Fruit fly (Drosophila melanogaster) whole organism, embryonic: Measurements from ENCODE around the gene Mst36Fb.

Experiments
- CG10366 ChIP-seq: fragments of 200-800 bp; sonication (Bioruptor generic); IDR thresholded peaks from 2 replicates; pipeline ENCODE4 v1.3.6; 2022; ENCODE audit warnings: missing biosample characterization, missing genetic modification characterization
- CG10543 ChIP-seq: fragments of 200-800 bp; sonication (Bioruptor generic); optimal IDR thresholded peaks from 3 replicates; lab custom pipeline; 2017; ENCODE audit warnings: missing biosample characterization, mild to moderate bottlenecking, missing genetic modification characterization, moderate library complexity
- CG10654 ChIP-seq: fragments of 200-800 bp; sonication (Bioruptor generic); optimal IDR thresholded peaks from 2 replicates; lab custom pipeline; 2016; ENCODE audit warnings: missing biosample characterization, missing genetic modification characterization
- CG10959 ChIP-seq: fragments of 200-800 bp; sonication (Bioruptor generic); IDR thresholded peaks from 2 replicates; pipeline ENCODE4 v1.3.6; 2022; ENCODE audit warnings: missing biosample characterization, missing genetic modification characterization
- CG1603 ChIP-seq: fragments of 200-800 bp; sonication (Bioruptor generic); optimal IDR thresholded peaks from 2 replicates; lab custom pipeline; 2019; ENCODE audit warnings: missing biosample characterization, mild to moderate bottlenecking, missing genetic modification characterization, moderate library complexity
- CG18262 ChIP-seq: fragments of 200-800 bp; optimal IDR thresholded peaks from 3 replicates; lab custom pipeline; 2019; ENCODE audit warnings: missing biosample characterization, mild to moderate bottlenecking, missing genetic modification characterization, moderate library complexity
- CG3065 ChIP-seq: fragments of 200-800 bp; sonication (Bioruptor generic); optimal IDR thresholded peaks from 2 replicates; lab custom pipeline; 2016; ENCODE audit warnings: missing biosample characterization, missing genetic modification characterization
- CG32532 ChIP-seq: fragments of 200-800 bp; sonication (Bioruptor generic); IDR thresholded peaks from 2 replicates; pipeline ENCODE4 v1.3.6; 2022; ENCODE audit warnings: missing biosample characterization, missing genetic modification characterization
- CG32767 ChIP-seq: fragments of 200-800 bp; sonication (Bioruptor generic); IDR thresholded peaks from 2 replicates; pipeline ENCODE4 v1.3.6; 2022; ENCODE audit warnings: missing biosample characterization, missing genetic modification characterization
- CG3281 ChIP-seq: fragments of 200-800 bp; sonication (Bioruptor generic); optimal IDR thresholded peaks from 3 replicates; lab custom pipeline; 2017; ENCODE audit warnings: missing biosample characterization, mild to moderate bottlenecking, missing genetic modification characterization
- CG34224 ChIP-seq: fragments of 200-800 bp; sonication (Bioruptor generic); IDR thresholded peaks from 3 replicates; pipeline ENCODE4 v1.3.6; 2022; ENCODE audit warnings: missing biosample characterization, missing genetic modification characterization; ENCODE audit not compliant: partially characterized antibody
- CG3995 ChIP-seq: fragments of 200-800 bp; sonication (Bioruptor generic); optimal IDR thresholded peaks from 3 replicates; lab custom pipeline; 2016; ENCODE audit warnings: missing biosample characterization, missing genetic modification characterization
- CG43689 ChIP-seq: fragments of 200-800 bp; sonication (Bioruptor generic); IDR thresholded peaks from 2 replicates; pipeline ENCODE4 v1.3.6; 2022; ENCODE audit warnings: missing biosample characterization, missing genetic modification characterization
- CG7271 ChIP-seq: fragments of 200-800 bp; sonication (Bioruptor generic); optimal IDR thresholded peaks from 2 replicates; lab custom pipeline; 2018; ENCODE audit warnings: missing biosample characterization, mild to moderate bottlenecking, missing genetic modification characterization, moderate library complexity
- CG7928 ChIP-seq: fragments of 200-800 bp; sonication (Bioruptor generic); optimal IDR thresholded peaks from 2 replicates; lab custom pipeline; 2017; ENCODE audit warnings: missing biosample characterization, mild to moderate bottlenecking, missing genetic modification characterization
- CG8359 ChIP-seq: fragments of 200-800 bp; sonication (Bioruptor generic); optimal IDR thresholded peaks from 2 replicates; lab custom pipeline; 2017; ENCODE audit warnings: missing biosample characterization, mild to moderate bottlenecking, missing genetic modification characterization, borderline replicate concordance
- CG9437 ChIP-seq: fragments of 200-800 bp; sonication (Bioruptor generic); optimal IDR thresholded peaks from 2 replicates; lab custom pipeline; 2018; ENCODE audit warnings: missing biosample characterization, mild to moderate bottlenecking, missing genetic modification characterization
- CG9817 ChIP-seq: fragments of 200-800 bp; sonication (Bioruptor generic); optimal IDR thresholded peaks from 2 replicates; lab custom pipeline; 2018; ENCODE audit warnings: missing biosample characterization, mild to moderate bottlenecking, missing genetic modification characterization, moderate library complexity
- CG9876 ChIP-seq: fragments of 200-800 bp; sonication (Bioruptor generic); optimal IDR thresholded peaks from 2 replicates; lab custom pipeline; 2016; ENCODE audit warnings: missing biosample characterization, missing genetic modification characterization
- D19A ChIP-seq: fragments of 200-800 bp; optimal IDR thresholded peaks from 3 replicates; lab custom pipeline; 2019; ENCODE audit warnings: missing biosample characterization, mild to moderate bottlenecking, missing genetic modification characterization, moderate library complexity
- Dad ChIP-seq: fragments of 200-800 bp; sonication (Bioruptor generic); optimal IDR thresholded peaks from 3 replicates; lab custom pipeline; 2016; ENCODE audit warnings: missing biosample characterization, missing genetic modification characterization
- Dll ChIP-seq: fragments of 200-800 bp; sonication (Bioruptor generic); IDR thresholded peaks from 4 replicates; pipeline ENCODE4 v1.3.6; 2022; ENCODE audit warnings: missing biosample characterization, missing genetic modification characterization; ENCODE audit not compliant: partially characterized antibody
- H2.0 ChIP-seq: fragments of 200-800 bp; sonication (Bioruptor generic); IDR thresholded peaks from 2 replicates; pipeline ENCODE4 v1.3.6; 2022; ENCODE audit warnings: missing biosample characterization, missing genetic modification characterization
- HLH4C ChIP-seq: fragments of 200-800 bp; sonication (Bioruptor generic); IDR thresholded peaks from 3 replicates; pipeline ENCODE4 v1.3.6; 2022; ENCODE audit warnings: missing biosample characterization, missing genetic modification characterization; ENCODE audit not compliant: partially characterized antibody
- Hr51 ChIP-seq, 2 experiments: fragments of 200-800 bp; sonication (Bioruptor generic); optimal IDR thresholded peaks; 2 replicates in 1 of 2; 3 replicates in 1 of 2; lab custom pipeline; 2016 to 2018; ENCODE audit warnings: missing biosample characterization in 2 of 2, missing genetic modification characterization in 2 of 2, mild to moderate bottlenecking in 1 of 2, moderate library complexity in 1 of 2
- NFAT ChIP-seq: fragments of 200-800 bp; sonication (Bioruptor generic); IDR thresholded peaks from 2 replicates; pipeline ENCODE4 v1.3.6; 2022; ENCODE audit warnings: missing biosample characterization, missing genetic modification characterization
- Trl ChIP-seq, 3 experiments: fragments of >200 bp in 2 of 3; fragments of 200-800 bp in 1 of 3; sonication (Bioruptor generic) in 1 of 3; optimal IDR thresholded peaks; 2 replicates in 1 of 3; 3 replicates in 2 of 3; lab custom pipeline; 2016 to 2017; ENCODE audit warnings: missing biosample characterization in 1 of 3, missing genetic modification characterization in 1 of 3
- az2 ChIP-seq: fragments of 200-800 bp; sonication (Bioruptor generic); optimal IDR thresholded peaks from 3 replicates; lab custom pipeline; 2016; ENCODE audit warnings: missing biosample characterization, missing genetic modification characterization
- bsh ChIP-seq, 2 experiments: fragments of 200-800 bp; sonication (Bioruptor generic); optimal IDR thresholded peaks; 2 replicates each; lab custom pipeline; 2017 to 2018; ENCODE audit warnings: mild to moderate bottlenecking in 2 of 2, missing biosample characterization in 2 of 2, missing genetic modification characterization in 2 of 2, moderate library complexity in 1 of 2
- chm ChIP-seq: fragments of 200-800 bp; sonication (Bioruptor generic); IDR thresholded peaks from 2 replicates; pipeline ENCODE4 v1.3.6; 2022; ENCODE audit warnings: missing biosample characterization, missing genetic modification characterization
- disco-r ChIP-seq: fragments of 200-800 bp; sonication (Bioruptor generic); optimal IDR thresholded peaks from 2 replicates; lab custom pipeline; 2016; ENCODE audit warnings: missing biosample characterization, missing genetic modification characterization
- emc ChIP-seq: fragments of 200-800 bp; sonication (Bioruptor generic); optimal IDR thresholded peaks from 2 replicates; lab custom pipeline; 2016; ENCODE audit warnings: missing biosample characterization, missing genetic modification characterization
- en ChIP-seq: fragments of 200-800 bp; sonication (Bioruptor generic); optimal IDR thresholded peaks from 2 replicates; lab custom pipeline; 2016; ENCODE audit warnings: missing biosample characterization, missing genetic modification characterization
- ftz-f1 ChIP-seq: fragments of 200-800 bp; sonication (Bioruptor generic); optimal IDR thresholded peaks from 2 replicates; lab custom pipeline; 2016; ENCODE audit warnings: missing biosample characterization, missing genetic modification characterization
- grau ChIP-seq: fragments of 200-800 bp; optimal IDR thresholded peaks from 3 replicates; lab custom pipeline; 2019; ENCODE audit warnings: missing biosample characterization, mild to moderate bottlenecking, missing genetic modification characterization, moderate library complexity
- ken ChIP-seq: fragments of 200-800 bp; sonication (Bioruptor generic); IDR thresholded peaks from 3 replicates; pipeline ENCODE4 v1.3.6; 2022; ENCODE audit warnings: missing biosample characterization, missing genetic modification characterization
- lilli ChIP-seq: fragments of 200-800 bp; sonication (Bioruptor generic); optimal IDR thresholded peaks from 3 replicates; lab custom pipeline; 2016; ENCODE audit warnings: missing biosample characterization, missing genetic modification characterization
- nau ChIP-seq: fragments of 200-800 bp; sonication (Bioruptor generic); optimal IDR thresholded peaks from 3 replicates; lab custom pipeline; 2017; ENCODE audit warnings: missing biosample characterization, mild to moderate bottlenecking, missing genetic modification characterization, missing genetic modification reagents
- p53 ChIP-seq: fragments of 200-800 bp; sonication (Bioruptor generic); optimal IDR thresholded peaks from 2 replicates; lab custom pipeline; 2016; ENCODE audit warnings: missing biosample characterization, missing genetic modification characterization
- pros ChIP-seq: fragments of 200-800 bp; sonication (Bioruptor generic); optimal IDR thresholded peaks from 3 replicates; lab custom pipeline; 2019; ENCODE audit warnings: missing biosample characterization, mild to moderate bottlenecking, missing genetic modification characterization, moderate library complexity
- ro ChIP-seq: fragments of 200-800 bp; sonication (Bioruptor generic); IDR thresholded peaks from 2 replicates; pipeline ENCODE4 v1.3.6; 2022; ENCODE audit warnings: missing biosample characterization, missing genetic modification characterization
- scrt ChIP-seq: fragments of 200-800 bp; sonication (Bioruptor generic); optimal IDR thresholded peaks from 2 replicates; lab custom pipeline; 2018; ENCODE audit warnings: missing biosample characterization, mild to moderate bottlenecking, missing genetic modification characterization, moderate library complexity
- sim ChIP-seq: fragments of 200-800 bp; sonication (Bioruptor generic); IDR thresholded peaks from 2 replicates; pipeline ENCODE4 v1.3.6; 2022; ENCODE audit warnings: missing biosample characterization, missing genetic modification characterization
- slp2 ChIP-seq: fragments of 200-800 bp; sonication (Bioruptor generic); optimal IDR thresholded peaks from 2 replicates; lab custom pipeline; 2016; ENCODE audit warnings: missing biosample characterization, missing genetic modification characterization
- tgo ChIP-seq: fragments of 200-800 bp; sonication (Bioruptor generic); IDR thresholded peaks from 3 replicates; pipeline ENCODE4 v1.3.6; 2022; ENCODE audit warnings: missing biosample characterization, missing genetic modification characterization
- tna ChIP-seq: fragments of 200-800 bp; sonication (Bioruptor generic); IDR thresholded peaks from 2 replicates; pipeline ENCODE4 v1.3.6; 2022; ENCODE audit warnings: missing biosample characterization, missing genetic modification characterization; ENCODE audit not compliant: partially characterized antibody
- wdn ChIP-seq: fragments of 200-800 bp; sonication (Bioruptor generic); IDR thresholded peaks from 2 replicates; pipeline ENCODE4 v1.3.6; 2022; ENCODE audit warnings: missing biosample characterization, missing genetic modification characterization

The Mst36Fb gene

DNA sequence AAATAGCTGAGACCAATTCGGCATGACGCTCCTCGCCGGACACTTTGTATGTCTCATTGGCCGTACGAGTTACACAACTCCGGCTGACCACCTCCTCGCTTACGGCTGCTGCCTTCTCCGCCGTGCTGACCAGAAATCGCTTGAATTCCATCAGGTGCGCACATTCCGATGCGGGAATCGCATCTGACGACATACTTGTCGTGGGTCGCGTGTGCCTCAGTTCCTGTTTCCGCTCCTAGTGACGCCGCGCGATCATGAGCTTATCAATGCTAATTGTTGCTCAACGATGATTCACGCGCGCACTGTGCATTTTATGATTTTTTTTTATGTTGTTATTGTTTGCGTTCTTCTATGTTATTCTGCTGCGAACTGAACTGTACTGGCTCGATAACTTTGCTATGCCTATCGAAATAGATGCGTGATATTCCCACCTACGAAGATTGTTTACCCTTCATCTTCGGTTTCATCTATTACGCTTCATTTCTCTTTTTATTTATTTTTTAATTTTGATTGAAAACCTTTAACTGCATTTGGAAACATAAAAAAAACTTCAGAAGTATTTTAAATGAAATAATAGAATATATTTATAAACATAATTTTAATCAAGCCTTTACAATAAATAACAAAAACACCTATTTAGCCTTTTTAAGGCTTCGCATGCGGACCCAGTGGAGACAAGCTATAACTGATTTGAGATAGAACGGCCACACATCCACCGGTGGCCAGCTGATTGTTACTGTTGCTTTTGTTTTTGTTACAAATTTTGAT lies 28.0 kb upstream of the Mst36Fb start, which contains the start of the genes CG10376 and CG10343 (continued):
- TF ChIP-seq CG1603 (peak; percentile 31), H2.0 (GFP tag; lab: Robert Waterston, UW) (peak; percentile 77), scrt (GFP tag; lab: Kevin White, UChicago) (peak; percentile 89), CG9817 (tag; lab: Kevin White, UChicago) (peak; percentile 96), chm (GFP tag; lab: Robert Waterston, UW) (0 out of 2 replicates have a peak, but pooled peaks have one; percentile 26), CG34224 (GFP tag; lab: Robert Waterston, UW) (no peak), CG9437 (peak; percentile 81), nau (GFP tag; lab: Kevin White, UChicago) (no peak), Dad (GFP tag; lab: Kevin White, UChicago) (peak; percentile 54), CG3065 (GFP tag; lab: Kevin White, UChicago) (peak; percentile 65), tna (peak; percentile 35), slp2 (GFP tag; lab: Kevin White, UChicago) (peak; percentile 39), CG32767 (GFP tag; lab: Robert Waterston, UW) (peak; percentile 77; the same call in 1 of the 2 replicates), emc (GFP tag; lab: Kevin White, UChicago) (peak; percentile 16), CG32532 (GFP tag; lab: Robert Waterston, UW) (peak; percentile 90), disco-r (GFP tag; lab: Kevin White, UChicago) (no peak), pros (GFP tag; lab: Kevin White, UChicago) (no peak), CG9876 (GFP tag; lab: Kevin White, UChicago) (peak; percentile 43), grau (tag; lab: Kevin White, UChicago) (peak; percentile 93), en (no peak), sim (GFP tag; lab: Robert Waterston, UW) (0 out of 2 replicates have a peak, but pooled peaks have one; percentile 41), bsh (GFP tag; optimal IDR thresholded peaks at IDR 0.05; lab: Kevin White, UChicago) (peak in 1 of 2 experiments; percentile 85), CG7271 (tag; lab: Kevin White, UChicago) (peak; percentile 66), HLH4C (GFP tag; lab: Robert Waterston, UW) (peak; percentile 67; the same call in 2 of the 3 replicates), wdn (GFP tag; lab: Robert Waterston, UW) (peak; percentile 76), CG7928 (GFP tag; lab: Kevin White, UChicago) (peak; percentile 50), CG10654 (GFP tag; lab: Kevin White, UChicago) (peak; percentile 84), CG3281 (GFP tag; lab: Kevin White, UChicago) (peak; percentile 77), CG8359 (GFP tag; lab: Kevin White, UChicago) (peak; percentile 42), az2 (peak; percentile 88), lilli (GFP tag; lab: Kevin White, UChicago) (peak; percentile 80), CG18262 (tag; lab: Kevin White, UChicago) (peak; percentile 93), CG10959 (GFP tag; lab: Robert Waterston, UW) (peak; percentile 48; the same call in 1 of the 2 replicates), NFAT (GFP tag; lab: Robert Waterston, UW) (peak; percentile 85), ken (GFP tag; lab: Robert Waterston, UW) (peak; percentile 69; the same call in 2 of the 3 replicates), CG43689 (GFP tag; lab: Robert Waterston, UW) (peak; percentile 54; the same call in 1 of the 2 replicates), ftz-f1 (GFP tag; lab: Kevin White, UChicago) (no peak), CG10366 (GFP tag; lab: Robert Waterston, UW) (peak; percentile 81), Trl (optimal IDR thresholded peaks at IDR 0.05; lab: Kevin White, UChicago) (no peak), Trl (GFP tag; optimal IDR thresholded peaks at IDR 0.05; lab: Kevin White, UChicago) (peak; percentile 48), p53 (GFP tag; lab: Kevin White, UChicago) (peak; percentile 34), D19A (tag; lab: Kevin White, UChicago) (peak; percentile 99), Hr51 (GFP tag; optimal IDR thresholded peaks at IDR 0.05; lab: Kevin White, UChicago) (peak; percentile 50 to 90), Dll (0 out of 4 replicates have a peak, but pooled peaks have one; percentile 40), CG3995 (GFP tag; lab: Kevin White, UChicago) (peak; percentile 16), tgo (peak; percentile 88), ro (GFP tag; lab: Robert Waterston, UW) (peak; percentile 59), CG10543 (GFP tag; lab: Kevin White, UChicago) (peak; percentile 92)
